Worm (Caenorhabditis elegans) whole organism, L4/young adult: ENCODE results near the gene odd-1.

Source experiments
- W03F9.2 ChIP-seq: fragments of 150-350 bp; optimal IDR thresholded peaks from 2 replicates; lab custom pipeline; 2014; ENCODE audit warnings: missing biosample characterization, missing genetic modification characterization
- dao-5 ChIP-seq: sonication (generic microtip); optimal IDR thresholded peaks from 2 replicates; lab custom pipeline; 2016; ENCODE audit warnings: missing genotype, missing genetic modification characterization, moderate library complexity, missing compliant biosample characterization
- him-1 ChIP-seq: sonication (generic microtip); optimal IDR thresholded peaks from 2 replicates; lab custom pipeline; 2016; ENCODE audit warnings: missing genotype, missing genetic modification reagents, missing genetic modification characterization, missing compliant biosample characterization

ce11 chrIII:7146341-7146740, 38.2 kb downstream of the odd-1 start:
- TF ChIP-seq him-1 (tag; lab: Kevin White, UChicago) (no peak), dao-5 (tag; lab: Kevin White, UChicago) (no peak), W03F9.2 (no peak)
